Worm (Caenorhabditis elegans) whole organism, late embryonic: ENCODE results near the gene C50F4.4.

Experiments used
- F13H6.1 ChIP-seq: sonication (generic microtip); optimal IDR thresholded peaks from 2 replicates; lab custom pipeline; 2016; ENCODE audit warnings: missing genetic modification characterization, missing compliant biosample characterization
- K02D7.2 ChIP-seq: sonication (generic microtip); optimal IDR thresholded peaks from 2 replicates; lab custom pipeline; 2017; ENCODE audit warnings: mild to moderate bottlenecking, missing genetic modification characterization, missing compliant biosample characterization
- Y22D7AL.16 ChIP-seq: sonication (generic microtip); optimal IDR thresholded peaks from 2 replicates; lab custom pipeline; 2016; ENCODE audit warnings: missing genetic modification characterization, missing compliant biosample characterization
- ceh-14 ChIP-seq: sonication (generic microtip); optimal IDR thresholded peaks from 2 replicates; lab custom pipeline; 2016; ENCODE audit warnings: missing genotype, missing genetic modification characterization, missing compliant biosample characterization
- ceh-19 ChIP-seq: fragments of 200-800 bp; sonication (Bioruptor generic); optimal IDR thresholded peaks from 2 replicates; lab custom pipeline; 2018; ENCODE audit warnings: mild to moderate bottlenecking, missing genetic modification characterization, missing compliant biosample characterization
- ceh-2 ChIP-seq: sonication (generic microtip); optimal IDR thresholded peaks from 2 replicates; lab custom pipeline; 2016; ENCODE audit warnings: missing genotype, missing genetic modification characterization, missing compliant biosample characterization
- ceh-22 ChIP-seq: sonication (generic microtip); optimal IDR thresholded peaks from 2 replicates; lab custom pipeline; 2017; ENCODE audit warnings: missing biosample characterization, missing genetic modification characterization
- ceh-24 ChIP-seq: sonication (generic microtip); optimal IDR thresholded peaks from 2 replicates; lab custom pipeline; 2016; ENCODE audit warnings: mild to moderate bottlenecking, missing genetic modification characterization, missing compliant biosample characterization
- ceh-30 ChIP-seq: fragments of 150-350 bp; optimal IDR thresholded peaks from 2 replicates; lab custom pipeline; 2014; ENCODE audit warnings: missing biosample characterization, missing genetic modification characterization
- ceh-34 ChIP-seq: sonication (generic microtip); optimal IDR thresholded peaks from 2 replicates; lab custom pipeline; 2016; ENCODE audit warnings: mild to moderate bottlenecking, missing genetic modification characterization, missing compliant biosample characterization
- ceh-45 ChIP-seq: fragments of 200-800 bp; sonication (Bioruptor generic); IDR thresholded peaks from 2 replicates; pipeline ENCODE4 v1.3.6; 2022; ENCODE audit warnings: missing genetic modification reagents, missing genetic modification characterization, missing compliant biosample characterization
- ceh-9 ChIP-seq: sonication (generic microtip); optimal IDR thresholded peaks from 2 replicates; lab custom pipeline; 2016; ENCODE audit warnings: mild to moderate bottlenecking, missing genetic modification characterization, inconsistent platforms, missing compliant biosample characterization
- che-1 ChIP-seq: sonication (generic microtip); optimal IDR thresholded peaks from 2 replicates; lab custom pipeline; 2016; ENCODE audit warnings: mild to moderate bottlenecking, missing genetic modification characterization, missing compliant biosample characterization
- dmd-4 ChIP-seq: sonication (generic microtip); optimal IDR thresholded peaks from 2 replicates; lab custom pipeline; 2016; ENCODE audit warnings: borderline replicate concordance, missing genetic modification characterization, missing compliant biosample characterization
- elt-2 ChIP-seq: sonication (generic microtip); optimal IDR thresholded peaks from 2 replicates; lab custom pipeline; 2016; ENCODE audit warnings: missing genetic modification reagents, missing genetic modification characterization, missing compliant biosample characterization
- elt-4 ChIP-seq: sonication (generic microtip); optimal IDR thresholded peaks from 2 replicates; lab custom pipeline; 2016; ENCODE audit warnings: missing genetic modification characterization, missing compliant biosample characterization
- ets-4 ChIP-seq: sonication (generic microtip); optimal IDR thresholded peaks from 2 replicates; lab custom pipeline; 2016; ENCODE audit warnings: missing genetic modification characterization, missing compliant biosample characterization
- fax-1 ChIP-seq: sonication (generic microtip); optimal IDR thresholded peaks from 2 replicates; lab custom pipeline; 2016; ENCODE audit warnings: missing genotype, missing genetic modification characterization, missing compliant biosample characterization
- fkh-10 ChIP-seq: fragments of 150-350 bp; optimal IDR thresholded peaks from 2 replicates; lab custom pipeline; 2014; ENCODE audit warnings: missing biosample characterization, missing genetic modification reagents, missing genetic modification characterization
- fkh-6 ChIP-seq: sonication (generic microtip); optimal IDR thresholded peaks from 2 replicates; lab custom pipeline; 2016; ENCODE audit warnings: missing genetic modification characterization, missing compliant biosample characterization
- hlh-15 ChIP-seq: sonication (generic microtip); optimal IDR thresholded peaks from 2 replicates; lab custom pipeline; 2016; ENCODE audit warnings: missing genetic modification characterization, missing compliant biosample characterization
- lim-6 ChIP-seq: sonication (generic microtip); optimal IDR thresholded peaks from 2 replicates; lab custom pipeline; 2016; ENCODE audit warnings: missing genetic modification characterization, missing compliant biosample characterization
- lin-11 ChIP-seq: fragments of 200-800 bp; sonication (Bioruptor generic); optimal IDR thresholded peaks from 2 replicates; lab custom pipeline; 2018; ENCODE audit warnings: mild to moderate bottlenecking, missing genetic modification characterization, missing compliant biosample characterization
- nhr-11 ChIP-seq: fragments of 150-350 bp; optimal IDR thresholded peaks from 2 replicates; lab custom pipeline; 2014; ENCODE audit warnings: missing biosample characterization, missing genetic modification characterization
- nhr-232 ChIP-seq: sonication (generic microtip); optimal IDR thresholded peaks from 2 replicates; lab custom pipeline; 2016; ENCODE audit warnings: missing genetic modification characterization, missing compliant biosample characterization
- odd-2 ChIP-seq: sonication (generic microtip); optimal IDR thresholded peaks from 2 replicates; lab custom pipeline; 2017; ENCODE audit warnings: antibody characterized with exemption, mild to moderate bottlenecking, missing genetic modification characterization, missing compliant biosample characterization
- pag-3 ChIP-seq: sonication (generic microtip); optimal IDR thresholded peaks from 2 replicates; lab custom pipeline; 2016; ENCODE audit warnings: missing compliant biosample characterization, missing genetic modification characterization, borderline replicate concordance
- pat-9 ChIP-seq: fragments of 200-800 bp; sonication (Bioruptor generic); optimal IDR thresholded peaks from 2 replicates; lab custom pipeline; 2018; ENCODE audit warnings: mild to moderate bottlenecking, missing genetic modification characterization, moderate library complexity, missing compliant biosample characterization
- pha-2 ChIP-seq: sonication (generic microtip); optimal IDR thresholded peaks from 2 replicates; lab custom pipeline; 2017; ENCODE audit warnings: mild to moderate bottlenecking, missing genetic modification characterization, missing compliant biosample characterization
- pqm-1 ChIP-seq: sonication (generic microtip); optimal IDR thresholded peaks from 2 replicates; lab custom pipeline; 2016; ENCODE audit warnings: missing genetic modification characterization, missing compliant biosample characterization
- ref-2 ChIP-seq: sonication (generic microtip); optimal IDR thresholded peaks from 2 replicates; lab custom pipeline; 2016; ENCODE audit warnings: missing genetic modification characterization, missing compliant biosample characterization
- sox-4 ChIP-seq: sonication (generic microtip); optimal IDR thresholded peaks from 2 replicates; lab custom pipeline; 2017; ENCODE audit warnings: mild to moderate bottlenecking, missing genetic modification characterization, inconsistent platforms, missing compliant biosample characterization
- syd-9 ChIP-seq: sonication (generic microtip); optimal IDR thresholded peaks from 2 replicates; lab custom pipeline; 2016; ENCODE audit warnings: mild to moderate bottlenecking, missing genetic modification characterization, moderate library complexity, missing compliant biosample characterization
- tbx-7 ChIP-seq: sonication (generic microtip); optimal IDR thresholded peaks from 2 replicates; lab custom pipeline; 2016; ENCODE audit warnings: missing genotype, missing genetic modification characterization, missing compliant biosample characterization
- ttx-3 ChIP-seq: sonication (generic microtip); optimal IDR thresholded peaks from 2 replicates; lab custom pipeline; 2016; ENCODE audit warnings: missing genetic modification reagents, missing genetic modification characterization, missing compliant biosample characterization
- unc-3 ChIP-seq, 2 experiments: fragments of 200-800 bp in 1 of 2; sonication (Bioruptor generic) in 1 of 2; sonication (generic microtip) in 1 of 2; conservative IDR thresholded peaks in 1 of 2; optimal IDR thresholded peaks in 1 of 2; 2 replicates each; pipeline versions ENCODE4 v1.3.6 to Lab custom; 2016 to 2022; ENCODE audit warnings: missing compliant biosample characterization in 2 of 2, missing genetic modification characterization in 2 of 2, missing genetic modification reagents in 1 of 2
- unc-55 ChIP-seq: sonication (generic microtip); optimal IDR thresholded peaks from 2 replicates; lab custom pipeline; 2017; ENCODE audit warnings: missing biosample characterization, missing genetic modification reagents, missing genetic modification characterization
- unc-86 ChIP-seq: sonication (generic microtip); optimal IDR thresholded peaks from 2 replicates; lab custom pipeline; 2016; ENCODE audit warnings: missing genetic modification characterization, missing compliant biosample characterization
- ztf-16 ChIP-seq: sonication (generic microtip); optimal IDR thresholded peaks from 2 replicates; lab custom pipeline; 2017; ENCODE audit warnings: missing genetic modification characterization, missing compliant biosample characterization

The C50F4.4 gene

DNA sequence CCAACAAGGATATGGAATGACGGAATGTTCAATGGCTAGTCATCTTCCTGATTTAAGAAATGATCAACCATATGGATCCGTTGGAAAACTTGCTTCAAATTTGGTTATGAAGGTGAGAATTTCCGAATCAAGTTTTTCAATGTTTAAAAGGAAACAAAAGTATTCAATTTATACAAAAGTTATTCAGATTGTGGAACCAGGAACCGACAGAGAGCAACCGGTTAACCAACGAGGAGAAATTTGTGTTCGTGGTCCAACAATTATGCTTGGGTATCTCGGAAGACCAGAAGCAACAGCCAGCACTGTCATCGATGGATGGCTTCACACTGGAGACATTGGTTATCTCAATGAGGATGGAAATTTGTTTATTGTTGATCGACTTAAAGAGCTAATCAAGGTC, 27.0 kb upstream of the C50F4.4 start:
- TF ChIP-seq ceh-24: no peak
- no peak for TF ChIP-seq nhr-232 (tag; lab: Kevin White, UChicago)
- no peak for TF ChIP-seq sox-4 (tag; lab: Kevin White, UChicago)

DNA sequence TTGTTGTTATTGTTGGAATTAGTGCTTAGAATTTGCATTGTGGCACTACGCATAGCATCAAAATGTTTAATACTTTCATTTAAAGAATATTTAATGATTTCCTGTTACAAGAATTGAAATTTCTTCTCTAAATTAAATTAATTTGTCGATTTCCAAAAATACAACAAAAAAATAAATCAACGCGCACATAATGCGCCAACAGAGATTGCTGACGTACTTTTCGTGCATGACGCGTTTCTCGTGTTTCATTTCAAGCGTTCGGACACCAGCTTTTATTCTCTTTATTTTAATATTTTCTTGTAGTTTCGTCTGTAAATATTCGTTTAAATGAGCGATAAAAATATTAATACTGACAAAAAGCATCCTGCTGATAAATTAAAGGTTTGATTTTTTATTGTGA, 23.0 kb upstream of the C50F4.4 start, which contains the start of gene eif-2Bdelta:
eif-2Bdelta (plus strand) TSS at position 235 of the 400 bp plus-strand sequence.
- TF ChIP-seq F13H6.1 (no peak), ceh-19 (GFP tag; lab: Kevin White, UChicago) (no peak), lim-6 (no peak), pha-2 (tag; lab: Kevin White, UChicago) (no peak), ceh-34 (tag; lab: Kevin White, UChicago) (no peak), syd-9 (tag; lab: Kevin White, UChicago) (no peak), Y22D7AL.16 (no peak), K02D7.2 (no peak), ceh-9 (tag; lab: Kevin White, UChicago) (no peak), ztf-16 (tag; lab: Kevin White, UChicago) (no peak), fax-1 (no peak), ttx-3 (tag; lab: Kevin White, UChicago) (no peak), tbx-7 (tag; lab: Kevin White, UChicago) (no peak), ceh-22 (no peak), elt-2 (tag; lab: Kevin White, UChicago) (no peak), elt-4 (tag; lab: Kevin White, UChicago) (no peak), dmd-4 (tag; lab: Kevin White, UChicago) (no peak), lin-11 (tag; lab: Kevin White, UChicago) (no peak)

DNA sequence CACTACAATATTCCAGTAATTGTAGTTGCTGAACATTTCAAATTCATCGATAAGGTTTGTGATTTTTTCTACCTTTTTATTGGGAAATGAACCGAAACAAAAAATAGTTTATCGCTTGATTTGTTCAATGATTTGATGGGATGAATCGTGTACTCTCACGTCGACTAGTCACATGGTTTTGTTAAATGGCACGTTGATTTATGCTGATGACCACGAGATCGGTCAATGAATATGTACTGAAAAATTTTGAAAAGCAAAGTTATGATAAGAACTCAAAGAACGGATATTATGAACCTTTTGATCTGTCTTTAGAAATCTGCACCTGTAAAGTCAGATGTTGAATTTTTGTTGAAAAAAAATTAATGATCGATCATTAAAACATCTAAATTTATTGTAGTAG, 20.3 kb upstream of the C50F4.4 start:
- no peak for TF ChIP-seq fkh-6 (tag; lab: Kevin White, UChicago)
- TF ChIP-seq che-1 (tag; lab: Kevin White, UChicago): no peak
- no peak for TF ChIP-seq unc-55 (GFP tag; lab: Kevin White, UChicago)
- TF ChIP-seq nhr-11: no peak
- no peak for TF ChIP-seq ets-4 (tag; lab: Kevin White, UChicago)
- no peak for TF ChIP-seq ceh-2 (tag; lab: Kevin White, UChicago)
- no peak for TF ChIP-seq ceh-30 (tag; lab: Kevin White, UChicago)
- TF ChIP-seq Y22D7AL.16: no peak
- TF ChIP-seq pat-9 (tag; lab: Kevin White, UChicago): no peak
- no peak for TF ChIP-seq pag-3 (tag; lab: Kevin White, UChicago)
- TF ChIP-seq odd-2 (tag; lab: Kevin White, UChicago): no peak
- no peak for TF ChIP-seq ceh-19 (GFP tag; lab: Kevin White, UChicago)
- no peak for TF ChIP-seq K02D7.2
- no peak for TF ChIP-seq ceh-14 (tag; lab: Kevin White, UChicago)
- no peak for TF ChIP-seq unc-86 (tag; lab: Kevin White, UChicago)
- no peak for TF ChIP-seq pqm-1 (tag; lab: Kevin White, UChicago)
- TF ChIP-seq F13H6.1: no peak
- TF ChIP-seq ref-2 (tag; lab: Kevin White, UChicago): no peak
- no peak for TF ChIP-seq ceh-45
- no peak for TF ChIP-seq hlh-15

DNA sequence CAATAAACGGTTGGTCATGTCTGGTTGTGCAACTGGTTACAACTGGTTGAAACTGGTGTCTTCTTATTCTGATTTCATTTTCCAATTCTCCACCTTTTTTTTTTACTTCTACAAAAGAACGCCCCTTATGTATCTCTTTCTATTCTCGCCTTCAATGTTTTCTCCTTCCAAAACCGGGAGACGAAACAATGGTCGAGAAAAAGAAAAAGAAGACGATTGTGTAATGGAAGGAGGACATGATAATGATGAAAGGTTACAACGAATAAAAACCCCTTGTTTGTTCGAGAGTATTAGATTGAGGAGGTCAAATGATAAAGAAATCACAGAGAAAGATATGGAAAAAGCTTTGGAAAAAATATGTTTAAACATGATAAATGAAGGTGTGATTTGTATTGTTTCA, 17.7 kb upstream of the C50F4.4 start, which contains the start of gene C50F4.8:
C50F4.8 (minus strand) TSS at position 28 of the 400 bp plus-strand sequence.
- no peak for TF ChIP-seq pag-3 (tag; lab: Kevin White, UChicago)
- TF ChIP-seq dmd-4 (tag; lab: Kevin White, UChicago): no peak
- TF ChIP-seq syd-9 (tag; lab: Kevin White, UChicago): no peak
- TF ChIP-seq fkh-6 (tag; lab: Kevin White, UChicago): no peak
- TF ChIP-seq hlh-15: no peak
- no peak for TF ChIP-seq fkh-10 (GFP tag; lab: Kevin White, UChicago)
- no peak for TF ChIP-seq unc-3 (GFP tag; conservative IDR thresholded peaks at IDR 0.05; lab: Robert Waterston, UW)
- no peak for TF ChIP-seq unc-3 (tag; optimal IDR thresholded peaks at IDR 0.05; lab: Kevin White, UChicago)
